Fruit fly (Drosophila melanogaster) whole organism: ENCODE data around the gene CG32462.

Experiments used
- CG8478 ChIP-seq: fragments of >200 bp; optimal IDR thresholded peaks from 2 replicates; lab custom pipeline; 2018; ENCODE audit warnings: inconsistent platforms
- Dll ChIP-seq: fragments of >200 bp; optimal IDR thresholded peaks from 2 replicates; lab custom pipeline; 2017
- EcR ChIP-seq, 2 experiments: fragments of >200 bp; optimal IDR thresholded peaks; 2 replicates each; lab custom pipeline; 2017; ENCODE audit warnings: missing biosample characterization in 2 of 2, missing genetic modification characterization in 2 of 2, missing genetic modification reagents in 2 of 2
- pan ChIP-seq: fragments of >200 bp; optimal IDR thresholded peaks from 2 replicates; lab custom pipeline; 2017
- psq ChIP-seq: fragments of >200 bp; optimal IDR thresholded peaks from 2 replicates; lab custom pipeline; 2017
- usp ChIP-seq: fragments of >200 bp; optimal IDR thresholded peaks from 2 replicates; lab custom pipeline; 2017; ENCODE audit warnings: missing biosample characterization, missing genetic modification characterization, mixed read lengths

dm6 chr3L:22824668-22825192, 28.6 kb downstream of the CG32462 start:
- TF ChIP-seq psq (lab: Kevin White, UChicago) (no peak), CG8478 (no peak), EcR (GFP tag; optimal IDR thresholded peaks at IDR 0.05; lab: Kevin White, UChicago) (no peak), usp (GFP tag; lab: Kevin White, UChicago) (no peak), pan (lab: Kevin White, UChicago) (no peak), Dll (peak; percentile 98)
